Worm (Caenorhabditis elegans): ENCODE data around the gene Y38F1A.4.

Y38F1A.4 gene

ce11 chrII:13007717-13008461, 38.4 kb upstream of the Y38F1A.4 start, which contains the start of gene oig-2:
oig-2 (minus strand) TSS chrII:13008164.
- TF ChIP-seq ceh-45 (GFP tag; IDR thresholded peaks at IDR 0.05) (no peak), unc-55 (GFP tag; optimal IDR thresholded peaks at IDR 0.05) (peak; percentile 4), pros-1 (tag; optimal IDR thresholded peaks at IDR 0.05) (no peak)

DNA sequence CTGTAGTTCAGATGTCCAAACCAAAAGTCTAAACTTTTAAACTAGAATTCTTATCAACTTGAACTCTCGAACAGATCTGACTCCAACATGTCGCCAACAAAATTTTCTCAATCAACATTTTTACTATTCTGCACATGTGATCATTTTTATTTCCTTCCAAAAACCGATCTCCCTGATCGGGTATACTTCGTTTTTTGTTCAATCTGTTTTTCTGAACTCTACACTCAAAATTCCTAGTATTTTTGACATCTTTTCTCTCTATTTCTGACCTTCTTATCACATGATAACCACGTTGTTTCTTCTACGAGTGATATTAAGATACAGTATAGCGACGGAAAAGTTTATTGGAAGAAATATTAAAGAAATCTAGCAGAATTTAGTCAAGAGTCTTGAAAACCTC, 36.8 kb upstream of the Y38F1A.4 start:
- no peak for TF ChIP-seq K02D7.2 (tag; optimal IDR thresholded peaks at IDR 0.05)
- TF ChIP-seq elt-4 (tag; optimal IDR thresholded peaks at IDR 0.05) = no peak
- TF ChIP-seq ahr-1 (tag; optimal IDR thresholded peaks at IDR 0.05) = no peak
- no peak for TF ChIP-seq elt-2 (tag; optimal IDR thresholded peaks at IDR 0.05)
- no peak for TF ChIP-seq eyg-1 (tag; optimal IDR thresholded peaks at IDR 0.05)
- TF ChIP-seq fkh-10 (GFP tag; optimal IDR thresholded peaks at IDR 0.05) = no peak
- no peak for TF ChIP-seq hlh-8 (tag; optimal IDR thresholded peaks at IDR 0.05)
- TF ChIP-seq F13H6.1 (tag; optimal IDR thresholded peaks at IDR 0.05) = no peak
- TF ChIP-seq pha-4 (tag; optimal IDR thresholded peaks at IDR 0.05) = no peak
- TF ChIP-seq pag-3 (tag; optimal IDR thresholded peaks at IDR 0.05; ENCODE audit: borderline replicate concordance) = no peak
- no peak for TF ChIP-seq fax-1 (tag; optimal IDR thresholded peaks at IDR 0.05)
- TF ChIP-seq unc-42 (tag; optimal IDR thresholded peaks at IDR 0.05) = no peak
- TF ChIP-seq Y22D7AL.16 (tag; optimal IDR thresholded peaks at IDR 0.05) = no peak
- no peak for TF ChIP-seq ceh-2 (tag; optimal IDR thresholded peaks at IDR 0.05)
- TF ChIP-seq tbx-2 (tag; optimal IDR thresholded peaks at IDR 0.05) = no peak
- TF ChIP-seq ceh-22 (tag; optimal IDR thresholded peaks at IDR 0.05) = no peak

ce11 chrII:13004872-13005252, 35.3 kb upstream of the Y38F1A.4 start:
- TF ChIP-seq fax-1 (tag; optimal IDR thresholded peaks at IDR 0.05) (no peak), pha-2 (tag; optimal IDR thresholded peaks at IDR 0.05) (no peak), ttx-3 (tag; optimal IDR thresholded peaks at IDR 0.05) (no peak), ceh-2 (tag; optimal IDR thresholded peaks at IDR 0.05) (no peak), sdc-2 (tag; optimal IDR thresholded peaks at IDR 0.05) (no peak), C08G9.2 (tag; optimal IDR thresholded peaks at IDR 0.05) (no peak), unc-55 (GFP tag; optimal IDR thresholded peaks at IDR 0.05) (no peak), sox-2 (GFP tag; IDR thresholded peaks at IDR 0.05) (no peak), lin-11 (tag; optimal IDR thresholded peaks at IDR 0.05) (no peak), tbx-2 (tag; optimal IDR thresholded peaks at IDR 0.05) (no peak), ref-2 (tag; optimal IDR thresholded peaks at IDR 0.05) (no peak), Y22D7AL.16 (tag; optimal IDR thresholded peaks at IDR 0.05) (no peak), ztf-16 (tag; optimal IDR thresholded peaks at IDR 0.05) (no peak), pha-4 (tag; optimal IDR thresholded peaks at IDR 0.05) (no peak), hlh-13 (GFP tag; optimal IDR thresholded peaks at IDR 0.05) (no peak), ets-4 (tag; optimal IDR thresholded peaks at IDR 0.05) (no peak), nfya-1 (tag; optimal IDR thresholded peaks at IDR 0.05) (no peak), fkh-6 (tag; optimal IDR thresholded peaks at IDR 0.05) (no peak), pat-9 (tag; optimal IDR thresholded peaks at IDR 0.05) (no peak), madf-2 (tag; optimal IDR thresholded peaks at IDR 0.05) (no peak)

- TF ChIP-seq mec-3 (tag; optimal IDR thresholded peaks at IDR 0.05; ENCODE audit: borderline replicate concordance) = no peak
- no peak for TF ChIP-seq Y22D7AL.16 (tag; optimal IDR thresholded peaks at IDR 0.05)
- TF ChIP-seq syd-9 (tag; optimal IDR thresholded peaks at IDR 0.05) = no peak
- peak; percentile 80 for TF ChIP-seq unc-55 (GFP tag; optimal IDR thresholded peaks at IDR 0.05)
- TF ChIP-seq nhr-232 (tag; optimal IDR thresholded peaks at IDR 0.05) = no peak
- TF ChIP-seq elt-2 (tag; optimal IDR thresholded peaks at IDR 0.05) = peak; percentile 47
Measured at ce11 chrII:13004160-13004871, 34.8 kb upstream of the Y38F1A.4 start.

All from whole organism, late embryonic.